Fruit fly (Drosophila melanogaster) whole organism, wandering third instar larva: ENCODE measurements around the gene CG45045.

Experiments used
- Abd-B ChIP-seq: fragments of >200 bp; optimal IDR thresholded peaks from 2 replicates; lab custom pipeline; 2017; ENCODE audit warnings: missing biosample characterization, missing genetic modification characterization
- CG32264 ChIP-seq: fragments of 200-800 bp; sonication (Bioruptor generic); optimal IDR thresholded peaks from 2 replicates; lab custom pipeline; 2016; ENCODE audit warnings: missing biosample characterization, missing genetic modification characterization
- CG9705 ChIP-seq: fragments of 200-800 bp; sonication (Bioruptor generic); optimal IDR thresholded peaks from 2 replicates; lab custom pipeline; 2018; ENCODE audit warnings: missing biosample characterization, mild to moderate bottlenecking, missing genetic modification characterization
- CrebA ChIP-seq: fragments of 200-800 bp; sonication (Bioruptor generic); optimal IDR thresholded peaks from 2 replicates; lab custom pipeline; 2016; ENCODE audit warnings: missing biosample characterization, mild to moderate bottlenecking, missing genetic modification characterization, borderline replicate concordance
- Dfd ChIP-seq: fragments of >200 bp; optimal IDR thresholded peaks from 2 replicates; lab custom pipeline; 2017; ENCODE audit warnings: missing biosample characterization, missing genetic modification characterization
- Dif ChIP-seq: fragments of 200-275, 200-300 bp; sonication (Bioruptor generic); optimal IDR thresholded peaks from 2 replicates; lab custom pipeline; 2018; ENCODE audit warnings: missing biosample characterization, missing genetic modification characterization; ENCODE audit not compliant: partially characterized antibody
- GATAd ChIP-seq: sonication (Bioruptor generic); optimal IDR thresholded peaks from 2 replicates; lab custom pipeline; 2016; ENCODE audit warnings: missing biosample characterization, missing genetic modification characterization
- HLH106 ChIP-seq: fragments of 200-800 bp; optimal IDR thresholded peaks from 3 replicates; lab custom pipeline; 2019; ENCODE audit warnings: missing biosample characterization, mild to moderate bottlenecking, missing genetic modification characterization, moderate library complexity
- Hnf4 ChIP-seq: fragments of 200-800 bp; sonication (Bioruptor generic); optimal IDR thresholded peaks from 2 replicates; lab custom pipeline; 2016; ENCODE audit warnings: missing biosample characterization, mild to moderate bottlenecking, missing genetic modification characterization
- Hr78 ChIP-seq: fragments of >200 bp; optimal IDR thresholded peaks from 2 replicates; lab custom pipeline; 2017; ENCODE audit warnings: missing biosample characterization, missing genetic modification characterization
- Hr83 ChIP-seq: fragments of 200-300 bp; sonication (Bioruptor generic); optimal IDR thresholded peaks from 2 replicates; lab custom pipeline; 2016; ENCODE audit warnings: missing biosample characterization, mild to moderate bottlenecking, missing genetic modification characterization, moderate library complexity; ENCODE audit not compliant: poor library complexity, severe bottlenecking
- Jra ChIP-seq: sonication (Bioruptor generic); optimal IDR thresholded peaks from 2 replicates; lab custom pipeline; 2016; ENCODE audit warnings: missing biosample characterization, missing genetic modification characterization
- Mio ChIP-seq: sonication (Bioruptor generic); optimal IDR thresholded peaks from 2 replicates; lab custom pipeline; 2016; ENCODE audit warnings: missing biosample characterization, missing genetic modification characterization
- Myc ChIP-seq: fragments of >200 bp; optimal IDR thresholded peaks from 2 replicates; lab custom pipeline; 2017
- N ChIP-seq: fragments of >200 bp; optimal IDR thresholded peaks from 2 replicates; lab custom pipeline; 2018; ENCODE audit warnings: missing biosample characterization, missing external identifiers, missing genetic modification characterization
- OdsH ChIP-seq: fragments of 200-800 bp; sonication (Bioruptor generic); optimal IDR thresholded peaks from 2 replicates; lab custom pipeline; 2016; ENCODE audit warnings: missing biosample characterization, mild to moderate bottlenecking, missing genetic modification characterization
- Rel ChIP-seq, 2 experiments: fragments of 200-800 bp; sonication (Bioruptor generic) in 1 of 2; optimal IDR thresholded peaks; 2 replicates in 1 of 2; 3 replicates in 1 of 2; lab custom pipeline; 2016 to 2019; ENCODE audit warnings: mild to moderate bottlenecking in 2 of 2, missing biosample characterization in 2 of 2, missing genetic modification characterization in 2 of 2, moderate library complexity in 1 of 2
- Sp1 ChIP-seq: fragments of 200-800 bp; sonication (Bioruptor generic); optimal IDR thresholded peaks from 3 replicates; lab custom pipeline; 2019; ENCODE audit warnings: missing biosample characterization, mild to moderate bottlenecking, missing genetic modification characterization, moderate library complexity
- Vsx2 ChIP-seq: fragments of 200-300, 225-300 bp; sonication (Bioruptor generic); optimal IDR thresholded peaks from 2 replicates; lab custom pipeline; 2018; ENCODE audit warnings: missing biosample characterization, missing genetic modification characterization; ENCODE audit not compliant: partially characterized antibody
- br ChIP-seq: fragments of 200-800 bp; sonication (Bioruptor generic); optimal IDR thresholded peaks from 2 replicates; lab custom pipeline; 2016; ENCODE audit warnings: missing biosample characterization, missing genetic modification characterization
- brk ChIP-seq: fragments of 200-800 bp; sonication (Bioruptor generic); optimal IDR thresholded peaks from 2 replicates; lab custom pipeline; 2016; ENCODE audit warnings: missing biosample characterization, mild to moderate bottlenecking, missing genetic modification characterization
- dl ChIP-seq, 2 experiments: fragments of 175-275, 200-275 bp in 1 of 2; fragments of 200-275 bp in 1 of 2; sonication (Bioruptor generic); optimal IDR thresholded peaks; lab custom pipeline; 2018; ENCODE audit warnings: mild to moderate bottlenecking in 2 of 2, missing biosample characterization in 2 of 2, missing genetic modification characterization in 2 of 2, moderate library complexity in 2 of 2; ENCODE audit not compliant: partially characterized antibody in 2 of 2, insufficient read depth in 1 of 2
- dmrt93B ChIP-seq: fragments of 200-800 bp; sonication (Bioruptor generic); optimal IDR thresholded peaks from 2 replicates; lab custom pipeline; 2018; ENCODE audit warnings: missing biosample characterization, mild to moderate bottlenecking, missing genetic modification characterization
- dsf ChIP-seq: sonication (Bioruptor generic); optimal IDR thresholded peaks from 2 replicates; lab custom pipeline; 2016; ENCODE audit warnings: missing biosample characterization, missing genetic modification characterization, borderline replicate concordance
- ey ChIP-seq: fragments of 200-800 bp; sonication (Bioruptor generic); optimal IDR thresholded peaks from 2 replicates; lab custom pipeline; 2016; ENCODE audit warnings: missing biosample characterization, missing genetic modification characterization
- foxo ChIP-seq, 2 experiments: fragments of 200-800 bp; sonication (Bioruptor generic); optimal IDR thresholded peaks; 2 replicates in 1 of 2; 3 replicates in 1 of 2; lab custom pipeline; 2016 to 2017; ENCODE audit warnings: missing biosample characterization in 2 of 2, missing genetic modification characterization in 2 of 2
- fru ChIP-seq: fragments of 200-800 bp; sonication (Bioruptor generic); optimal IDR thresholded peaks from 3 replicates; lab custom pipeline; 2016; ENCODE audit warnings: missing biosample characterization, mild to moderate bottlenecking, missing genetic modification characterization
- h ChIP-seq: fragments of 200-800 bp; sonication (Bioruptor generic); optimal IDR thresholded peaks from 3 replicates; lab custom pipeline; 2016; ENCODE audit warnings: missing biosample characterization, mild to moderate bottlenecking, missing genetic modification characterization
- jim ChIP-seq: fragments of 175-275, 200-325 bp; sonication (Bioruptor generic); optimal IDR thresholded peaks from 2 replicates; lab custom pipeline; 2016; ENCODE audit warnings: missing biosample characterization, mild to moderate bottlenecking, missing genetic modification characterization
- lola ChIP-seq: fragments of >200 bp; optimal IDR thresholded peaks from 2 replicates; lab custom pipeline; 2017; ENCODE audit warnings: missing biosample characterization, missing genetic modification characterization
- pan ChIP-seq: fragments of >200 bp; optimal IDR thresholded peaks from 2 replicates; lab custom pipeline; 2017
- psq ChIP-seq: fragments of 200-800 bp; sonication (Bioruptor generic); optimal IDR thresholded peaks from 3 replicates; lab custom pipeline; 2017; ENCODE audit warnings: missing biosample characterization, mild to moderate bottlenecking, missing genetic modification characterization, moderate library complexity
- rgr ChIP-seq: fragments of 200-800 bp; sonication (Bioruptor generic); optimal IDR thresholded peaks from 3 replicates; lab custom pipeline; 2016; ENCODE audit warnings: missing biosample characterization, mild to moderate bottlenecking, missing genetic modification characterization
- sage ChIP-seq: fragments of 200-800 bp; sonication (Bioruptor generic); optimal IDR thresholded peaks from 2 replicates; lab custom pipeline; 2016; ENCODE audit warnings: missing biosample characterization, mild to moderate bottlenecking, missing genetic modification characterization
- sv ChIP-seq: fragments of 200-800 bp; sonication (Bioruptor generic); optimal IDR thresholded peaks from 3 replicates; lab custom pipeline; 2016; ENCODE audit warnings: missing biosample characterization, missing genetic modification characterization
- tai ChIP-seq: sonication (Bioruptor generic); optimal IDR thresholded peaks from 2 replicates; lab custom pipeline; 2016; ENCODE audit warnings: missing biosample characterization, missing genetic modification characterization
- usp ChIP-seq: fragments of >200 bp; optimal IDR thresholded peaks from 2 replicates; lab custom pipeline; 2017; ENCODE audit warnings: missing biosample characterization, missing genetic modification characterization
- woc ChIP-seq: sonication (Bioruptor generic); optimal IDR thresholded peaks from 2 replicates; lab custom pipeline; 2016; ENCODE audit warnings: missing biosample characterization, mild to moderate bottlenecking, missing genetic modification characterization

Gene CG45045

dm6 chr3R:17645239-17645638, 22.1 kb upstream of the CG45045 start:
- TF ChIP-seq Rel (GFP tag; optimal IDR thresholded peaks at IDR 0.05; lab: Kevin White, UChicago) (no peak), Rel (tag; optimal IDR thresholded peaks at IDR 0.05; lab: Kevin White, UChicago) (peak; percentile 16), rgr (GFP tag; lab: Kevin White, UChicago) (no peak)

dm6 chr3R:17646102-17647050, 21.0 kb upstream of the CG45045 start:
- no peak for TF ChIP-seq usp (GFP tag; lab: Kevin White, UChicago)
- no peak for TF ChIP-seq Sp1
- TF ChIP-seq fru (GFP tag; lab: Kevin White, UChicago): no peak
- TF ChIP-seq dmrt93B (GFP tag; lab: Kevin White, UChicago): no peak
- no peak for TF ChIP-seq rgr (GFP tag; lab: Kevin White, UChicago)
- TF ChIP-seq OdsH (GFP tag; lab: Kevin White, UChicago): no peak
- peak; percentile 30 for TF ChIP-seq CrebA
- no peak for TF ChIP-seq dsf (GFP tag; lab: Kevin White, UChicago)
- TF ChIP-seq Myc (lab: Kevin White, UChicago): peak; percentile 12
- TF ChIP-seq HLH106 (tag; lab: Kevin White, UChicago): peak; percentile 6
- no peak for TF ChIP-seq CG9705
- TF ChIP-seq woc (GFP tag; lab: Kevin White, UChicago): peak; percentile 52
- TF ChIP-seq Abd-B (GFP tag; lab: Kevin White, UChicago): no peak
- no peak for TF ChIP-seq br (GFP tag; lab: Kevin White, UChicago)
- no peak for TF ChIP-seq Hr78 (GFP tag; lab: Kevin White, UChicago)
- TF ChIP-seq h (GFP tag; lab: Kevin White, UChicago): no peak
- TF ChIP-seq Hr83: no peak
- no peak for TF ChIP-seq Jra (GFP tag; lab: Kevin White, UChicago)
- no peak for TF ChIP-seq Dif
- no peak for TF ChIP-seq Dfd
- no peak for TF ChIP-seq foxo (GFP tag; optimal IDR thresholded peaks at IDR 0.05; lab: Kevin White, UChicago)
- TF ChIP-seq Mio (GFP tag; lab: Kevin White, UChicago): no peak
- no peak for TF ChIP-seq pan (lab: Kevin White, UChicago)
- peak; percentile 4 for TF ChIP-seq ey (GFP tag; lab: Kevin White, UChicago)
- no peak for TF ChIP-seq GATAd (GFP tag; lab: Kevin White, UChicago)

dm6 chr3R:17647444-17647843, 19.9 kb upstream of the CG45045 start, which contains the start of gene CG14322:
Gene CG14322, plus strand, starts transcription at chr3R:17647679.
- TF ChIP-seq woc (GFP tag; lab: Kevin White, UChicago): peak; percentile 13
- TF ChIP-seq Dif: no peak
- peak in 1 of 2 experiments; percentile 38 for TF ChIP-seq foxo (GFP tag; optimal IDR thresholded peaks at IDR 0.05; lab: Kevin White, UChicago)
- no peak for TF ChIP-seq dsf (GFP tag; lab: Kevin White, UChicago)
- TF ChIP-seq pan (lab: Kevin White, UChicago): no peak
- no peak for TF ChIP-seq h (GFP tag; lab: Kevin White, UChicago)
- TF ChIP-seq usp (GFP tag; lab: Kevin White, UChicago): no peak
- TF ChIP-seq GATAd (GFP tag; lab: Kevin White, UChicago): no peak
- TF ChIP-seq N: no peak
- TF ChIP-seq dl (GFP tag; optimal IDR thresholded peaks at IDR 0.05; lab: Kevin White, UChicago; ENCODE audit: insufficient read depth in 1 of 2, partially characterized antibody in 2 of 2): no peak
- no peak for TF ChIP-seq psq (GFP tag; lab: Kevin White, UChicago)
- no peak for TF ChIP-seq OdsH (GFP tag; lab: Kevin White, UChicago)
- no peak for TF ChIP-seq Sp1
- TF ChIP-seq Jra (GFP tag; lab: Kevin White, UChicago): no peak
- no peak for TF ChIP-seq br (GFP tag; lab: Kevin White, UChicago)
- no peak for TF ChIP-seq lola
- no peak for TF ChIP-seq CG9705
- TF ChIP-seq dmrt93B (GFP tag; lab: Kevin White, UChicago): no peak
- no peak for TF ChIP-seq fru (GFP tag; lab: Kevin White, UChicago)
- no peak for TF ChIP-seq CrebA
- no peak for TF ChIP-seq Dfd
- TF ChIP-seq tai (GFP tag; lab: Kevin White, UChicago): peak; percentile 23
- TF ChIP-seq Abd-B (GFP tag; lab: Kevin White, UChicago): no peak
- TF ChIP-seq Mio (GFP tag; lab: Kevin White, UChicago): no peak
- peak; percentile 5 for TF ChIP-seq Hr83
- no peak for TF ChIP-seq Rel (GFP tag; optimal IDR thresholded peaks at IDR 0.05; lab: Kevin White, UChicago)
- no peak for TF ChIP-seq Rel (tag; optimal IDR thresholded peaks at IDR 0.05; lab: Kevin White, UChicago)
- TF ChIP-seq sage (GFP tag; lab: Kevin White, UChicago): no peak
- no peak for TF ChIP-seq HLH106 (tag; lab: Kevin White, UChicago)
- TF ChIP-seq Myc (lab: Kevin White, UChicago): no peak
- TF ChIP-seq rgr (GFP tag; lab: Kevin White, UChicago): no peak
- no peak for TF ChIP-seq Hr78 (GFP tag; lab: Kevin White, UChicago)
- TF ChIP-seq CG32264 (GFP tag; lab: Kevin White, UChicago): no peak
- no peak for TF ChIP-seq jim (GFP tag; lab: Kevin White, UChicago)
- TF ChIP-seq Vsx2 (GFP tag; lab: Kevin White, UChicago): peak; percentile 4
- no peak for TF ChIP-seq sv (GFP tag; lab: Kevin White, UChicago)
- peak; percentile 29 for TF ChIP-seq Hnf4 (GFP tag; lab: Kevin White, UChicago)
- no peak for TF ChIP-seq brk (GFP tag; lab: Kevin White, UChicago)
- no peak for TF ChIP-seq ey (GFP tag; lab: Kevin White, UChicago)
